Fruit fly (Drosophila melanogaster) whole organism, embryonic: ENCODE data around the gene CG33966.

Experiments
- Asciz ChIP-seq: fragments of 200-800 bp; sonication (Bioruptor generic); optimal IDR thresholded peaks from 2 replicates; lab custom pipeline; 2017; ENCODE audit warnings: missing biosample characterization, mild to moderate bottlenecking, missing genetic modification characterization, missing genetic modification reagents
- CG11085 ChIP-seq: fragments of 200-800 bp; sonication (Bioruptor generic); IDR thresholded peaks from 2 replicates; pipeline ENCODE4 v1.3.6; 2022; ENCODE audit warnings: missing biosample characterization, missing genetic modification characterization
- CG12071 ChIP-seq: fragments of 200-800 bp; sonication (Bioruptor generic); optimal IDR thresholded peaks from 3 replicates; lab custom pipeline; 2018; ENCODE audit warnings: missing biosample characterization, mild to moderate bottlenecking, missing genetic modification characterization
- CG12744 ChIP-seq: fragments of 200-800 bp; sonication (Bioruptor generic); optimal IDR thresholded peaks from 2 replicates; lab custom pipeline; 2016; ENCODE audit warnings: missing biosample characterization, missing genetic modification characterization
- CG13894 ChIP-seq: fragments of 200-800 bp; sonication (Bioruptor generic); optimal IDR thresholded peaks from 3 replicates; lab custom pipeline; 2018; ENCODE audit warnings: missing biosample characterization, mild to moderate bottlenecking, missing genetic modification characterization, moderate library complexity
- CG15696 ChIP-seq: fragments of 200-800 bp; sonication (Bioruptor generic); optimal IDR thresholded peaks from 2 replicates; lab custom pipeline; 2019; ENCODE audit warnings: missing biosample characterization, mild to moderate bottlenecking, missing genetic modification characterization, moderate library complexity
- CG17359 ChIP-seq: fragments of 200-800 bp; sonication (Bioruptor generic); optimal IDR thresholded peaks from 3 replicates; lab custom pipeline; 2018; ENCODE audit warnings: missing biosample characterization, mild to moderate bottlenecking, missing genetic modification characterization, moderate library complexity
- CG17829 ChIP-seq: fragments of 200-800 bp; optimal IDR thresholded peaks from 2 replicates; lab custom pipeline; 2019; ENCODE audit warnings: missing biosample characterization, mild to moderate bottlenecking, missing genetic modification characterization, moderate library complexity
- CG30020 ChIP-seq: fragments of 200-800 bp; optimal IDR thresholded peaks from 2 replicates; lab custom pipeline; 2019; ENCODE audit warnings: missing biosample characterization, mild to moderate bottlenecking, missing genetic modification characterization, moderate library complexity
- CG3838 ChIP-seq: fragments of 200-800 bp; sonication (Bioruptor generic); optimal IDR thresholded peaks from 3 replicates; lab custom pipeline; 2016; ENCODE audit warnings: missing biosample characterization, missing genetic modification characterization
- CG8359 ChIP-seq: fragments of 200-800 bp; sonication (Bioruptor generic); optimal IDR thresholded peaks from 2 replicates; lab custom pipeline; 2017; ENCODE audit warnings: missing biosample characterization, mild to moderate bottlenecking, missing genetic modification characterization, borderline replicate concordance
- Deaf1 ChIP-seq: fragments of 200-800 bp; optimal IDR thresholded peaks from 3 replicates; lab custom pipeline; 2019; ENCODE audit warnings: missing biosample characterization, mild to moderate bottlenecking, missing genetic modification characterization, moderate library complexity
- Dfd ChIP-seq, 2 experiments: fragments of >200 bp; optimal IDR thresholded peaks; 2 replicates each; lab custom pipeline; 2017; ENCODE audit warnings: missing biosample characterization in 2 of 2, missing genetic modification characterization in 2 of 2
- Doc3 ChIP-seq: fragments of 200-800 bp; sonication (Bioruptor generic); IDR thresholded peaks from 3 replicates; pipeline ENCODE4 v1.3.6; 2022; ENCODE audit warnings: missing biosample characterization, missing genetic modification characterization; ENCODE audit not compliant: partially characterized antibody
- Lpt ChIP-seq: fragments of >200 bp; optimal IDR thresholded peaks from 2 replicates; lab custom pipeline; 2018; ENCODE audit warnings: missing biosample characterization, missing genetic modification characterization
- MTF-1 ChIP-seq: fragments of 200-800 bp; sonication (Bioruptor generic); optimal IDR thresholded peaks from 2 replicates; lab custom pipeline; 2018; ENCODE audit warnings: missing biosample characterization, mild to moderate bottlenecking, missing genetic modification characterization, borderline replicate concordance
- NFAT ChIP-seq: fragments of 200-800 bp; sonication (Bioruptor generic); IDR thresholded peaks from 2 replicates; pipeline ENCODE4 v1.3.6; 2022; ENCODE audit warnings: missing biosample characterization, missing genetic modification characterization
- NfI ChIP-seq: fragments of 200-800 bp; sonication (Bioruptor generic); optimal IDR thresholded peaks from 3 replicates; lab custom pipeline; 2018; ENCODE audit warnings: missing biosample characterization, mild to moderate bottlenecking, missing genetic modification characterization, moderate library complexity
- Oli ChIP-seq: fragments of 200-800 bp; sonication (Bioruptor generic); optimal IDR thresholded peaks from 2 replicates; lab custom pipeline; 2018; ENCODE audit warnings: missing biosample characterization, mild to moderate bottlenecking, missing genetic modification characterization, moderate library complexity
- Optix ChIP-seq: fragments of 200-800 bp; sonication (Bioruptor generic); IDR thresholded peaks from 3 replicates; pipeline ENCODE4 v1.3.6; 2022; ENCODE audit warnings: missing biosample characterization, missing genetic modification characterization
- Poxn ChIP-seq: fragments of 200-800 bp; sonication (Bioruptor generic); IDR thresholded peaks from 2 replicates; pipeline ENCODE4 v1.3.6; 2022; ENCODE audit warnings: missing biosample characterization, missing genetic modification characterization
- Ptx1 ChIP-seq: fragments of 200-800 bp; sonication (Bioruptor generic); IDR thresholded peaks from 2 replicates; pipeline ENCODE4 v1.3.6; 2022; ENCODE audit warnings: missing biosample characterization, missing genetic modification characterization
- Sin3A ChIP-seq: fragments of >200 bp; optimal IDR thresholded peaks from 2 replicates; lab custom pipeline; 2018
- bbx ChIP-seq: fragments of 200-800 bp; sonication (Bioruptor generic); IDR thresholded peaks from 2 replicates; pipeline ENCODE4 v1.3.6; 2022; ENCODE audit warnings: missing biosample characterization, missing genetic modification characterization; ENCODE audit not compliant: partially characterized antibody
- caup ChIP-seq: fragments of 200-800 bp; sonication (Bioruptor generic); optimal IDR thresholded peaks from 3 replicates; lab custom pipeline; 2017; ENCODE audit warnings: missing biosample characterization, mild to moderate bottlenecking, missing genetic modification characterization, moderate library complexity; ENCODE audit not compliant: severe bottlenecking
- cg ChIP-seq: fragments of 200-800 bp; sonication (Bioruptor generic); optimal IDR thresholded peaks from 3 replicates; lab custom pipeline; 2019; ENCODE audit warnings: missing biosample characterization, mild to moderate bottlenecking, missing genetic modification characterization, moderate library complexity
- chinmo ChIP-seq: fragments of 200-800 bp; sonication (Bioruptor generic); IDR thresholded peaks from 4 replicates; pipeline ENCODE4 v1.3.6; 2022; ENCODE audit warnings: missing biosample characterization, missing genetic modification characterization; ENCODE audit not compliant: partially characterized antibody
- fd3F ChIP-seq: fragments of 200-800 bp; sonication (Bioruptor generic); optimal IDR thresholded peaks from 2 replicates; lab custom pipeline; 2018; ENCODE audit warnings: missing biosample characterization, mild to moderate bottlenecking, missing genetic modification characterization, moderate library complexity
- fru ChIP-seq: fragments of >200 bp; optimal IDR thresholded peaks from 2 replicates; lab custom pipeline; 2017
- gce ChIP-seq: fragments of 200-800 bp; sonication (Bioruptor generic); IDR thresholded peaks from 3 replicates; pipeline ENCODE4 v1.3.6; 2022; ENCODE audit warnings: missing biosample characterization, missing genetic modification characterization
- gcm2 ChIP-seq: fragments of 200-800 bp; sonication (Bioruptor generic); optimal IDR thresholded peaks from 2 replicates; lab custom pipeline; 2016; ENCODE audit warnings: missing biosample characterization, missing genetic modification characterization
- gt ChIP-seq: fragments of 200-800 bp; sonication (Bioruptor generic); IDR thresholded peaks from 2 replicates; pipeline ENCODE4 v1.3.6; 2022; ENCODE audit warnings: missing biosample characterization, missing genetic modification characterization
- h ChIP-seq: fragments of >200 bp; optimal IDR thresholded peaks from 2 replicates; lab custom pipeline; 2017
- mam ChIP-seq: fragments of 200-800 bp; sonication (Bioruptor generic); optimal IDR thresholded peaks from 3 replicates; lab custom pipeline; 2016; ENCODE audit warnings: missing biosample characterization, missing genetic modification characterization
- oc ChIP-seq: fragments of 200-800 bp; sonication (Bioruptor generic); optimal IDR thresholded peaks from 2 replicates; lab custom pipeline; 2018; ENCODE audit warnings: missing biosample characterization, mild to moderate bottlenecking, missing genetic modification characterization, moderate library complexity
- p53 ChIP-seq: fragments of 200-800 bp; sonication (Bioruptor generic); optimal IDR thresholded peaks from 2 replicates; lab custom pipeline; 2016; ENCODE audit warnings: missing biosample characterization, missing genetic modification characterization
- pan ChIP-seq, 4 experiments: fragments of >200 bp in 3 of 4; fragments of 200-800 bp in 1 of 4; sonication (Bioruptor generic) in 1 of 4; optimal IDR thresholded peaks in 3 of 4; IDR thresholded peaks in 1 of 4; 2 replicates each; pipeline versions ENCODE4 v1.3.6 to Lab custom; 2017 to 2022; ENCODE audit warnings: missing biosample characterization in 2 of 4, missing genetic modification characterization in 2 of 4, mixed read lengths in 1 of 4
- pho ChIP-seq: fragments of 200-800 bp; sonication (Bioruptor generic); optimal IDR thresholded peaks from 2 replicates; lab custom pipeline; 2016; ENCODE audit warnings: missing biosample characterization, missing genetic modification characterization
- pzg ChIP-seq: fragments of 200-800 bp; sonication (Bioruptor generic); optimal IDR thresholded peaks from 3 replicates; lab custom pipeline; 2018; ENCODE audit warnings: missing biosample characterization, mild to moderate bottlenecking, missing genetic modification characterization, moderate library complexity
- schlank ChIP-seq: fragments of 200-800 bp; sonication (Bioruptor generic); optimal IDR thresholded peaks from 2 replicates; lab custom pipeline; 2018; ENCODE audit warnings: missing biosample characterization, mild to moderate bottlenecking, missing genetic modification characterization
- sens ChIP-seq: fragments of 200-800 bp; sonication (Bioruptor generic); peaks from one replicate; lab custom pipeline; 2016; ENCODE audit warnings: missing biosample characterization, missing genetic modification characterization
- sens-2 ChIP-seq: fragments of 200-800 bp; sonication (Bioruptor generic); IDR thresholded peaks from 2 replicates; pipeline ENCODE4 v1.3.6; 2022; ENCODE audit warnings: missing biosample characterization, missing genetic modification characterization
- stc ChIP-seq: fragments of 200-800 bp; sonication (Bioruptor generic); IDR thresholded peaks from 2 replicates; pipeline ENCODE4 v1.3.6; 2022; ENCODE audit warnings: missing biosample characterization, missing genetic modification characterization
- tgo ChIP-seq: fragments of 200-800 bp; sonication (Bioruptor generic); IDR thresholded peaks from 3 replicates; pipeline ENCODE4 v1.3.6; 2022; ENCODE audit warnings: missing biosample characterization, missing genetic modification characterization
- toy ChIP-seq: fragments of 200-800 bp; sonication (Bioruptor generic); IDR thresholded peaks from 2 replicates; pipeline ENCODE4 v1.3.6; 2022; ENCODE audit warnings: missing biosample characterization, missing genetic modification characterization
- unpg ChIP-seq: fragments of 200-800 bp; sonication (Bioruptor generic); optimal IDR thresholded peaks from 3 replicates; lab custom pipeline; 2018; ENCODE audit warnings: missing biosample characterization, mild to moderate bottlenecking, missing genetic modification characterization, moderate library complexity
- vfl ChIP-seq: fragments of 200-800 bp; sonication (Bioruptor generic); optimal IDR thresholded peaks from 2 replicates; lab custom pipeline; 2016; ENCODE audit warnings: missing biosample characterization, missing genetic modification characterization
- vnd ChIP-seq: fragments of 200-800 bp; sonication (Bioruptor generic); IDR thresholded peaks from 3 replicates; pipeline ENCODE4 v1.3.6; 2022; ENCODE audit warnings: missing biosample characterization, missing genetic modification characterization; ENCODE audit not compliant: partially characterized antibody
- wek ChIP-seq: fragments of 200-800 bp; sonication (Bioruptor generic); optimal IDR thresholded peaks from 3 replicates; lab custom pipeline; 2018; ENCODE audit warnings: missing biosample characterization, mild to moderate bottlenecking, missing genetic modification characterization, moderate library complexity
- z ChIP-seq: fragments of 200-800 bp; sonication (Bioruptor generic); IDR thresholded peaks from 3 replicates; pipeline ENCODE4 v1.3.6; 2022; ENCODE audit warnings: missing biosample characterization, missing genetic modification characterization

CG33966 gene

dm6 chr3L:1247627-1248295, 13.8 kb downstream of the CG33966 start, which contains the start of the genes Psf1 and Sac1 (continued):
- peak; percentile 68 for TF ChIP-seq bbx (GFP tag; lab: Robert Waterston, UW)
- no peak for TF ChIP-seq Oli (tag; lab: Kevin White, UChicago)
- TF ChIP-seq Poxn (GFP tag; lab: Robert Waterston, UW): no peak
- TF ChIP-seq Lpt (GFP tag; lab: Kevin White, UChicago): no peak
- TF ChIP-seq gcm2 (GFP tag; lab: Kevin White, UChicago): no peak
- no peak for TF ChIP-seq Deaf1 (tag; lab: Kevin White, UChicago)
- peak; percentile 32 for TF ChIP-seq wek (GFP tag; lab: Kevin White, UChicago)
- peak; percentile 77 for TF ChIP-seq pzg (GFP tag; lab: Kevin White, UChicago)
- no peak for TF ChIP-seq Dfd (GFP tag; optimal IDR thresholded peaks at IDR 0.05; lab: Kevin White, UChicago)
- TF ChIP-seq p53 (GFP tag; lab: Kevin White, UChicago): peak; percentile 17
- peak; percentile 53 for TF ChIP-seq NfI (GFP tag; lab: Kevin White, UChicago)
- TF ChIP-seq Doc3: peak; percentile 91
- no peak for TF ChIP-seq toy (GFP tag; lab: Robert Waterston, UW)
- no peak for TF ChIP-seq fru
- TF ChIP-seq oc (tag; lab: Kevin White, UChicago): no peak
- TF ChIP-seq Asciz (GFP tag; lab: Kevin White, UChicago): no peak
- TF ChIP-seq z (GFP tag; lab: Robert Waterston, UW): no peak
- peak; percentile 43; the same call in 1 of the 2 replicates for TF ChIP-seq NFAT (GFP tag; lab: Robert Waterston, UW)
- TF ChIP-seq CG15696 (tag; lab: Kevin White, UChicago): peak; percentile 46
- no peak; the same call in 1 of the 2 replicates for TF ChIP-seq CG11085 (GFP tag; lab: Robert Waterston, UW)
- TF ChIP-seq mam (GFP tag; lab: Kevin White, UChicago): peak; percentile 68
- TF ChIP-seq unpg (GFP tag; lab: Kevin White, UChicago): no peak
- no peak for TF ChIP-seq chinmo (GFP tag; lab: Robert Waterston, UW)
- peak; percentile 62 for TF ChIP-seq CG17829 (tag; lab: Kevin White, UChicago)
- no peak for TF ChIP-seq CG13894 (tag; lab: Kevin White, UChicago)
- no peak for TF ChIP-seq cg
- TF ChIP-seq Optix (GFP tag; lab: Robert Waterston, UW): 0 out of 3 replicates have a peak, but pooled peaks have one; percentile 11
- peak; percentile 61 for TF ChIP-seq Ptx1 (GFP tag; lab: Robert Waterston, UW)
- TF ChIP-seq sens-2: no peak
- no peak for TF ChIP-seq fd3F
- TF ChIP-seq caup (GFP tag; lab: Kevin White, UChicago): peak; percentile 23
- peak; percentile 82 for TF ChIP-seq vnd (GFP tag; lab: Robert Waterston, UW)
- TF ChIP-seq CG30020 (tag; lab: Kevin White, UChicago): peak; percentile 83
- peak; percentile 57 for TF ChIP-seq pho
- no peak for TF ChIP-seq CG3838
- 0 out of 3 replicates have a peak, but pooled peaks have one; percentile 26 for TF ChIP-seq tgo (GFP tag; lab: Robert Waterston, UW)
- TF ChIP-seq stc (GFP tag; lab: Robert Waterston, UW): no peak
- TF ChIP-seq CG8359 (GFP tag; lab: Kevin White, UChicago): no peak
- no peak for TF ChIP-seq CG12071 (GFP tag; lab: Kevin White, UChicago)
- TF ChIP-seq sens (GFP tag; lab: Kevin White, UChicago): peak; percentile 87
- no peak for TF ChIP-seq pan (optimal IDR thresholded peaks at IDR 0.05; lab: Kevin White, UChicago)
- TF ChIP-seq pan (GFP tag; optimal IDR thresholded peaks at IDR 0.05 in 1 of 2, IDR thresholded peaks at IDR 0.05 in 1 of 2): peak in 1 of 2 experiments; percentile 13
- TF ChIP-seq h (lab: Kevin White, UChicago): no peak
- TF ChIP-seq Sin3A: peak; percentile 99
- TF ChIP-seq gt (GFP tag; lab: Robert Waterston, UW): no peak
- TF ChIP-seq gce: no peak
- TF ChIP-seq CG12744 (GFP tag; lab: Kevin White, UChicago): no peak
- no peak for TF ChIP-seq MTF-1
- TF ChIP-seq CG17359: no peak
- TF ChIP-seq schlank (tag; lab: Kevin White, UChicago): no peak
- no peak for TF ChIP-seq vfl (GFP tag; lab: Kevin White, UChicago)
